Fruit fly (Drosophila melanogaster) whole organism, prepupa: Measurements from ENCODE around the gene CG16998.

ENCODE experiments used
- Blimp-1 ChIP-seq: fragments of 200-800 bp; sonication (Bioruptor generic); optimal IDR thresholded peaks from 3 replicates; lab custom pipeline; 2017; ENCODE audit warnings: missing biosample characterization, missing genetic modification characterization, mild to moderate bottlenecking, moderate library complexity, missing genetic modification reagents
- CG31627 ChIP-seq: fragments of 200-800 bp; sonication (Bioruptor generic); optimal IDR thresholded peaks from 3 replicates; lab custom pipeline; 2016; ENCODE audit warnings: missing biosample characterization, missing genetic modification characterization
- CG6276 ChIP-seq: fragments of 200-800 bp; sonication (Bioruptor generic); optimal IDR thresholded peaks from 2 replicates; lab custom pipeline; 2017; ENCODE audit warnings: missing biosample characterization, mild to moderate bottlenecking, missing genetic modification characterization
- CG6808 ChIP-seq: fragments of 200-800 bp; sonication (Bioruptor generic); optimal IDR thresholded peaks from 3 replicates; lab custom pipeline; 2017; ENCODE audit warnings: missing biosample characterization, missing genetic modification characterization, mild to moderate bottlenecking, moderate library complexity, missing genetic modification reagents
- Hr39 ChIP-seq: fragments of 200-800 bp; sonication (Bioruptor generic); optimal IDR thresholded peaks from 2 replicates; lab custom pipeline; 2016; ENCODE audit warnings: missing biosample characterization, missing genetic modification characterization
- Sox14 ChIP-seq: fragments of 200-800 bp; sonication (Bioruptor generic); optimal IDR thresholded peaks from 3 replicates; lab custom pipeline; 2016; ENCODE audit warnings: missing biosample characterization, missing genetic modification characterization
- fd59A ChIP-seq: fragments of 200-800 bp; sonication (Bioruptor generic); optimal IDR thresholded peaks from 2 replicates; lab custom pipeline; 2017; ENCODE audit warnings: missing biosample characterization, mild to moderate bottlenecking, missing genetic modification characterization, missing genetic modification reagents
- salr ChIP-seq, 2 experiments: fragments of 200-800 bp; sonication (Bioruptor generic); optimal IDR thresholded peaks; 3 replicates each; lab custom pipeline; 2016 to 2018; ENCODE audit warnings: missing biosample characterization in 2 of 2, missing genetic modification characterization in 2 of 2, mild to moderate bottlenecking in 1 of 2
- topi ChIP-seq: fragments of 200-800 bp; sonication (Bioruptor generic); optimal IDR thresholded peaks from 3 replicates; lab custom pipeline; 2016; ENCODE audit warnings: missing biosample characterization, missing genetic modification characterization

- TF ChIP-seq Blimp-1 (GFP tag; lab: Kevin White, UChicago) (no peak), topi (no peak), salr (GFP tag; optimal IDR thresholded peaks at IDR 0.05; lab: Kevin White, UChicago) (no peak), fd59A (GFP tag; lab: Kevin White, UChicago) (no peak), CG31627 (GFP tag; lab: Kevin White, UChicago) (no peak), Sox14 (GFP tag; lab: Kevin White, UChicago) (no peak), CG6276 (GFP tag; lab: Kevin White, UChicago) (no peak), CG6808 (GFP tag; lab: Kevin White, UChicago) (no peak), Hr39 (GFP tag; lab: Kevin White, UChicago) (no peak)
These were observed 20.4 kb downstream of the CG16998 start for dm6 chr3L:7519219-7519618.
